Worm (Caenorhabditis elegans) whole organism, L1 larva: ENCODE measurements around the gene nmy-1.

Source experiments
- aly-2 ChIP-seq: fragments of 150-350 bp; optimal IDR thresholded peaks from 2 replicates; lab custom pipeline; 2014; ENCODE audit warnings: missing biosample characterization, missing genetic modification characterization
- ces-1 ChIP-seq: fragments of 150-350 bp; optimal IDR thresholded peaks from 2 replicates; lab custom pipeline; 2014; ENCODE audit warnings: missing biosample characterization, missing genetic modification reagents, missing genetic modification characterization
- dpl-1 ChIP-seq, 3 experiments: fragments of 150-350 bp in 2 of 3; sonication (generic microtip) in 1 of 3; optimal IDR thresholded peaks; 2 replicates each; lab custom pipeline; 2014 to 2017; ENCODE audit warnings: missing biosample characterization in 3 of 3, missing genetic modification characterization in 3 of 3, missing genetic modification reagents in 3 of 3
- egl-27 ChIP-seq, 2 experiments: fragments of 150-350 bp in 1 of 2; sonication (generic microtip); optimal IDR thresholded peaks; 3 replicates each; lab custom pipeline; 2017 to 2018; ENCODE audit warnings: missing biosample characterization in 2 of 2, missing genetic modification characterization in 2 of 2, missing genetic modification reagents in 2 of 2
- nhr-77 ChIP-seq: fragments of 150-350 bp; optimal IDR thresholded peaks from 2 replicates; lab custom pipeline; 2014; ENCODE audit warnings: missing biosample characterization, missing genetic modification characterization
- unc-62 ChIP-seq: fragments of 150-350 bp; optimal IDR thresholded peaks from 2 replicates; lab custom pipeline; 2014; ENCODE audit warnings: missing biosample characterization, missing genetic modification reagents, missing genetic modification characterization

DNA sequence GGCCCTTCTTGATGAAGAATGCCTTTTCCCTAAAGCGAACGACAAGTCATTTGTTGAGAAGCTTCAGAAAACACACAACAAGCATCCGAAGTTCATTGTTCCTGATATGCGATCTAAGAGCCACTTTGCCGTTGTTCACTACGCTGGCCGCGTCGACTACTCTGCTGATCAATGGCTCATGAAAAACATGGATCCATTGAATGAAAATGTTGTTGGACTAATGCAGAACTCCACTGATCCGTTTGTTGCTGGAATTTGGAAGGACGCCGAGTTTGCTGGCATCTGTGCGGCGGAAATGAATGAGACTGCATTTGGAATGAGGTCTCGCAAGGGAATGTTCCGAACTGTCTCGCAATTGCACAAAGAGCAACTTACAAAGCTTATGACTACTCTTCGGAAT is 3.4 kb downstream of the nmy-1 start:
- TF ChIP-seq ces-1 (GFP tag; lab: Kevin White, UChicago): no peak
- TF ChIP-seq dpl-1 (GFP tag; optimal IDR thresholded peaks at IDR 0.05; lab: Kevin White, UChicago): no peak
- no peak for TF ChIP-seq aly-2
- TF ChIP-seq unc-62 (GFP tag; lab: Kevin White, UChicago): no peak
- TF ChIP-seq nhr-77: no peak
- TF ChIP-seq egl-27 (tag; optimal IDR thresholded peaks at IDR 0.05; lab: Kevin White, UChicago): no peak
